Fruit fly (Drosophila melanogaster) whole organism, pupa: Measurements from ENCODE around the gene CG46465.

Source experiments
- CG15710 ChIP-seq: fragments of 200-800 bp; sonication (Bioruptor generic); optimal IDR thresholded peaks from 2 replicates; lab custom pipeline; 2018; ENCODE audit warnings: missing biosample characterization, mild to moderate bottlenecking, missing genetic modification characterization, moderate library complexity
- EcR ChIP-seq: fragments of 200-800 bp; sonication (Bioruptor generic); optimal IDR thresholded peaks from 3 replicates; lab custom pipeline; 2019; ENCODE audit warnings: missing biosample characterization, missing genetic modification characterization, mild to moderate bottlenecking, moderate library complexity, missing genetic modification reagents
- Ets98B ChIP-seq: fragments of 200-800 bp; sonication (Bioruptor generic); IDR thresholded peaks from 2 replicates; pipeline ENCODE4 v1.3.6; 2022; ENCODE audit warnings: missing biosample characterization, missing genetic modification characterization
- Pif1A ChIP-seq: fragments of 200-800 bp; sonication (Bioruptor generic); optimal IDR thresholded peaks from 3 replicates; lab custom pipeline; 2016; ENCODE audit warnings: missing biosample characterization, missing genetic modification characterization
- gl ChIP-seq: fragments of 200-800 bp; sonication (Bioruptor generic); optimal IDR thresholded peaks from 2 replicates; lab custom pipeline; 2018; ENCODE audit warnings: missing biosample characterization, mild to moderate bottlenecking, missing genetic modification characterization
- rn ChIP-seq: fragments of 200-800 bp; sonication (Bioruptor generic); IDR thresholded peaks from 2 replicates; pipeline ENCODE4 v1.3.6; 2022; ENCODE audit warnings: missing biosample characterization, missing genetic modification characterization

DNA sequence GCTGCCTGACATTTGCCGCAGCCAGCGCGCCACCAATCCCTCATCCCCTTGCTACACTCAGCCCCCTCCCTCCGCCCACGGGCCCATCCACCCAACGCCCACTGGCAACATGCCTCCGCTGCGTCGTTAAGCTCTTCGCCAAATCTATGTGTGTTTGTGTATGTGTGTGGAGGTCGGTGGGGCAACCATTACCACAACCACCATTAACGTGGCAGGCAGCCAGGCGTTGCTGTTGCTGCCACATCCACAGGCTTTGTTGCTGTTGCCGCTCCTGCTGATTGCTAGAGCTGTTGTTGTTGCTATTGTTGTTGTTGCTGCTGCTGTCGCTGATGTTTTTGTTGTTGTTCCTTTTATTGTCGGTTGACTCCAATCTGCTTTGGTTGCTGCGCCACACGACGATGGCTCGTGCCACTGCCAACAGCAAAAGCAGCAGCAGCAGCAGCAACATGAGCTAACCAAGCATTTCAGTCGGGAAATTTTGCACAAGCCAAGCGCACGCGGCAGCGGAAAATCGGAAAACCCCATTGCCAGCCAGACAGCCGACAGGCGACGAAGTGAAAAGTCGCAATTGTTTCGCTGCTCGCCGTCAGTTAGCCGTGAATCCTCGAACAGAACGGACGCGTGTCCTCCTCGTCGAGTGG, 35.1 kb downstream of the CG46465 start, which contains the start of gene Sidpn:
- no peak for TF ChIP-seq Ets98B (GFP tag; lab: Robert Waterston, UW)
- no peak for TF ChIP-seq CG15710
- no peak for TF ChIP-seq rn (GFP tag; lab: Robert Waterston, UW)
- TF ChIP-seq gl (tag; lab: Kevin White, UChicago) = no peak
- no peak for TF ChIP-seq EcR (GFP tag; lab: Kevin White, UChicago)
- TF ChIP-seq Pif1A (GFP tag; lab: Kevin White, UChicago) = no peak
